Worm (Caenorhabditis elegans): ENCODE data around the gene acs-15.
"Not testable (repeated sequence)": the region's sequence is repeated elsewhere in the genome, so short reads cannot be mapped to it uniquely, and the experiment has no call there.

The acs-15 gene

DNA sequence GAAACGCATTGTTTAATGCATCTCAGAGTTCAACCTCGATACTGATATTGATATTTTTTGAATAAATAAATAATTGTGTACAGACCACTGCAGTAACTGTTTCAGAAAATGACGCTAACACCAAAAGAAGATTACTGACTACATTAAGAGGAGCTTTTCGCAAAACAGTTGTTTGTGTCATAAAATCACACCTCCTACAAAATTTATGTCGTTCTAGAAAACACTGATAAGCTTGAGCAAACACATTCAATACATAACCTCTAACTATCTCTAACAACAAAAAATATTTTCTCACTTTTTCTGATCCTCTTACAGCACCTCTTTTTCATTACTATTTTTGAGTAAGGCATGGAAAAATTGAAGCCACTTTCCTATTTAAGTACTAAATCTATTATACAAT, 21.8 kb downstream of the acs-15 start, which contains the start of gene fbxc-7:
Gene fbxc-7 (plus strand): TSS at position 301 of the 400 bp plus-strand sequence.
- TF ChIP-seq ets-7 (tag; optimal IDR thresholded peaks at IDR 0.05); sea-1 (GFP tag; conservative IDR thresholded peaks at IDR 0.05); ceh-36 (tag; optimal IDR thresholded peaks at IDR 0.05): not testable (repeated sequence)

DNA sequence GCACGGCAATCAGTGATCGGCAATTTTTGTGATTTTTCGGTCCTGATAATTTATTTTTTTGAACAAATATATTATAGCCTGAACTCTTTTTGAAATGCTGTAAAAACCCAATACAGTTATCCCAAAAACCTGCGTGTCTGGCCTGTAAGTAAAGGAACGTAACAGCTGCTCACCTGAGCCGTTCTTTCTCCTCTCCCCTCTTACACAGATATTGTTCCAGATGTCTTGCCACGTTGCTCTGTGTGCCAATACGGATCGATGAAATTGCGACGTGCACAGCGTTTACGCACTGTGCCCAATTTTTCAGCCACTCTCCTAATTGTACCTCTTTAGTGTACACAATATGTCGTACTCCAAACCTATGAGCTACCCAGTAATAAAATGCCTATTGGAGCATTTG, 25.8 kb downstream of the acs-15 start, which contains the start of gene sdz-4:
Gene sdz-4 (plus strand): TSS at position 301 of the 400 bp plus-strand sequence.
- TF ChIP-seq hmg-4 (GFP tag; optimal IDR thresholded peaks at IDR 0.05) (no peak), hnd-1 (tag; optimal IDR thresholded peaks at IDR 0.05) (no peak), scrt-1 (GFP tag; IDR thresholded peaks at IDR 0.05) (no peak), tra-4 (tag; optimal IDR thresholded peaks at IDR 0.05) (no peak)

DNA sequence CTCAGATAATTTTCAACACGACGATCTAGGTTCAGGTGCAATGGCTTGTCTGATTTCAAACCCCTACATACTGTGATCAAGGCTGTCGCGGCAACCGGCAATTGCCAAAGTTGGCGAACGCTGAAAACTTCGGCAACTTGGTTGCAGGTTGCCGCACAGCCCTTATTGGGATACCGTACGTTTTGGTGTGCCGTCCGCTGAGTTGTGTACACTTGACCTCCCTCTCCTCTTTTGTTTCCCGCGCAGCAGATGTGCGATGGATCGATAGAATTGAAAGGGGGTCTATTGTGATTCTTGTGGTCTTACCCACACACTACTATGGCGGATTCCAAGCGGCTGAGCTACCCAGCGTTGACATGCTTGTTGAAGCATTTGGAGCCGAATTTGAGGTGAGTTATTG, 27.4 kb downstream of the acs-15 start, which contains the start of the genes C32B5.18 and C32B5.7:
Gene C32B5.18 (plus strand): TSS at position 301 of the 400 bp plus-strand sequence.
Gene C32B5.7 (plus strand): TSS at position 311 of the 400 bp plus-strand sequence.
- TF ChIP-seq hmg-4 (GFP tag; optimal IDR thresholded peaks at IDR 0.05) (peak; percentile 6), ceh-13 (GFP tag; optimal IDR thresholded peaks at IDR 0.05) (no peak)

DNA sequence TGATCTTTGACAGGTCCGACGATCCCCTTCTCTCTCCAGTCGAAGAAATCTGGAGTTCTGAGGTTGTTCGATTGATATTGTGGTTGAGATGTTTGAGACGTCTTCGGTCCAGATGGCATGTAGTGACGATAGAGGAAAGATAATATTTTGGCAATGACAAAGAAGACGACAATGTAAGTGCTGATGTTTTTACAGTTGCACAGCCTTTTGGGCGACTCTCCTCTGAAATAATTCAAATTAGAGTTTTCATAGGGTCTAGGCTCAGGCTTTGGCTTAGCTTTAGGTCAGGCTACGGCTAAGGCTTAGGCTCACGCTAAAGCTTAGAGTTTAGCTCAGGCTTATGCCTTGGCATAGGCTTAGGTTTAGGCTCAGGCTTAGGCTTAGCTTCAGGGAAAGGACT, 29.1 kb downstream of the acs-15 start, which contains the start of gene C32B5.13:
Gene C32B5.13 (minus strand): TSS at position 101 of the 400 bp plus-strand sequence.
- TF ChIP-seq ceh-13 (GFP tag; optimal IDR thresholded peaks at IDR 0.05) = no peak
- no peak for TF ChIP-seq hmg-4 (GFP tag; optimal IDR thresholded peaks at IDR 0.05)
- TF ChIP-seq ama-1 (optimal IDR thresholded peaks at IDR 0.05) = no peak

DNA sequence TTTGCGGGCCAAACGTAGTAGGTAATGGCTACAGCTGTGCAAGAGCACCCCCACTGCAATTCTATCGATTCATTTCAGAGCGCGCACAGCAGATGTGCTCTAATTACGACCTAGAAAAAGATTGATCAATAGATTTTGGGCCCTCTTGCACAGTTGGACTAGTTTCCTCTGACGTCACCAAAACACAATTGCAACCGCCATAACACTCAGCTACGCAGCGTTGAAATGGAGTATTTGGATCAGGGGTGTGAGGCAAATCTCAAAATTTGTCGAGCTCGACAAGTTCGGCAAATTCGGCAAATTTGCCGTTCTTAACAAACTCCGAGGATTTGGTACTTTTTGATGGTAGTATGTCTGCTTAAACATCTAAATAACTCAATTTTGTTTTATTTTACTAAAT, 34.1 kb downstream of the acs-15 start, which contains the start of gene fbxc-18:
Gene fbxc-18 (minus strand): TSS at position 101 of the 400 bp plus-strand sequence.
- not testable (repeated sequence) for TF ChIP-seq hnd-1 (tag; optimal IDR thresholded peaks at IDR 0.05); tbx-37 (GFP tag; conservative IDR thresholded peaks at IDR 0.05); hmbx-1 (tag; optimal IDR thresholded peaks at IDR 0.05)

DNA sequence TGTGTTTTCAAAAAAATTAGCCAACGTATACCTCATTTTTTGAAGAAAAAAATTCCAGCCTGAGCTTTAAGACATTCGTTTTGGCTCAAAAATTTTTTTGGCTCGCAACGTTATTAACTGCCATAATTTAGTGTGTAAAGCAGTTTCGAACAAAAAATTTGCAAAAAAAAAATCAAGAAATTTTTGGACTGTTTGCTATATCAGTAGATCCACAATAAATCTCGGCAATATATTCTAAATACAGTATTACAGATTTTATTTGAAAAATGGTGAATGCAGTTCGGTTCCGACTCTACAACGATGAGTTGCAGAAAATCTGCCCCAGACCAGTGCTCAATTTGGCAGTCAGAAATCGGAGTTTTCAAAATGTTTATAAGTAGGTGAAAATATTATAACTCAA, 35.3 kb downstream of the acs-15 start, which contains the start of gene C32B5.6:
Gene C32B5.6 (plus strand): TSS at position 301 of the 400 bp plus-strand sequence.
- not testable (repeated sequence) for TF ChIP-seq ceh-13 (GFP tag; optimal IDR thresholded peaks at IDR 0.05); B0310.2 (tag; optimal IDR thresholded peaks at IDR 0.05); sea-1 (GFP tag; conservative IDR thresholded peaks at IDR 0.05)

DNA sequence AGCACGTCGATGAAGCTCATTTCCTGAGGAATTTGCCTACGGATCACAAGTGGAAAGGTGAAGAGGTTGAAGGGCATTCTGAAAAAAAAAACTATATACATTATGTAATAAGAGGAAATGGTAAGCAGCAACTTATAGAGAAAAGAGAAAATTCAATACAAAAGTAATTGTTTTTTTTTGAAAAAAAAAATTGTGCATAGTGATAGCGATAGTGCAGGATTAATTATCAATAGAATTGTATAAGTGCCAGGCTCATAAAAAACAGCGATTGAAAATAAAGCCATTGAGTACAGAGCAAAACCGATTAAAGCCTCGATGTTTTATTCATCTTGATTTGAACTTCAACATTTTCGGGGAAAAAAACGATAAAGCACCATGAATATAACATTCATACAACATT, 40.0 kb downstream of the acs-15 start, which contains the start of gene C32B5.15:
Gene C32B5.15 (minus strand): TSS at position 101 of the 400 bp plus-strand sequence.
- TF ChIP-seq aly-1 (tag; optimal IDR thresholded peaks at IDR 0.05) (no peak), sea-1 (GFP tag; conservative IDR thresholded peaks at IDR 0.05) (no peak), ceh-36 (tag; optimal IDR thresholded peaks at IDR 0.05) (no peak), pes-1 (GFP tag; IDR thresholded peaks at IDR 0.05) (no peak), tra-4 (tag; optimal IDR thresholded peaks at IDR 0.05) (no peak), flt-1 (GFP tag; IDR thresholded peaks at IDR 0.05) (no peak), hmg-4 (GFP tag; optimal IDR thresholded peaks at IDR 0.05) (no peak), scrt-1 (GFP tag; IDR thresholded peaks at IDR 0.05) (no peak), F13C5.2 (tag; optimal IDR thresholded peaks at IDR 0.05) (no peak), tbx-37 (GFP tag; conservative IDR thresholded peaks at IDR 0.05) (no peak), ets-7 (tag; optimal IDR thresholded peaks at IDR 0.05) (no peak), tbx-11 (GFP tag; IDR thresholded peaks at IDR 0.05) (no peak), ama-1 (optimal IDR thresholded peaks at IDR 0.05) (no peak), hnd-1 (tag; optimal IDR thresholded peaks at IDR 0.05) (no peak), hmbx-1 (tag; optimal IDR thresholded peaks at IDR 0.05) (no peak), ceh-13 (GFP tag; optimal IDR thresholded peaks at IDR 0.05) (no peak), B0310.2 (tag; optimal IDR thresholded peaks at IDR 0.05) (no peak)

DNA sequence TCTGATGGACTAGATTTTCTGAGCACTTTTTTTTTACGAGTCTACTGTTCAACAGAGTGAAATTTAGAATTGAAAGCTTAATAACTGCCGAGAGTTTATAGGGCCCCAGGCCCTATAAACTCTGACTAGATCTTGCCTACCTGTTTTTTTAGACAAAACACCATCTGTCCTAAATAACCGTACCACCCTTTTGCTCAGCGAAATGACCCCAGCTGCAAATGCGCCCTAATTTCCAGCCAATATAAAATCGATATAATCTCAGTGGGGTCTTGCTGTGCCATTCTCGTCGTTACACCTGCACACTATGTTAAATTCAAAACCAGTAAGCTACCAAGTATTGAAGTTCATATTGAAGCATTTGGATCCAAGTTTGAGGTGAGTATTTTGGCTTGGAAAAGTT, 41.2 kb downstream of the acs-15 start, which contains the start of gene fbxc-14:
Gene fbxc-14 (plus strand): TSS at position 301 of the 400 bp plus-strand sequence.
- no peak for TF ChIP-seq hmg-4 (GFP tag; optimal IDR thresholded peaks at IDR 0.05)
- TF ChIP-seq hmbx-1 (tag; optimal IDR thresholded peaks at IDR 0.05) = no peak
- no peak for TF ChIP-seq ama-1 (optimal IDR thresholded peaks at IDR 0.05)
- TF ChIP-seq F13C5.2 (tag; optimal IDR thresholded peaks at IDR 0.05) = no peak
- TF ChIP-seq flt-1 (GFP tag; IDR thresholded peaks at IDR 0.05) = no peak

DNA sequence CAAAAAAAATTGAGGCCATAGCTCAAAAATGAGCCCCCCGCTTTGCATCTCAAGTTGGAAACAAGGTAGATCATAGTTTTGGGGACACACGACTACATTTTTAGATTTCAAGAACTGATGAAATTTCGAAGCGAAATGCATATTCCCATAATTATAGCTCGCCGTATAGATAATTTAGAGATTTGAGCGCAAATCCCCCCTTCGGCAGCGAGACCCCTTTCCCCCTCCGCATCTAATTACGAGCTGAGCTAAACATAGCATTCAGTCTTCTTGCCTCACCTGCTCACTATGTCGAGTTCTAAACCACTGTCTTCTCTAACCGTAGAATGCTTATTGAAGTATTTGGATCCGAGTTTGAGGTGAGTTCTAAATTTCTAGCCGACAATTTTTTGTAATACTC, 46.3 kb downstream of the acs-15 start, which contains the start of the genes fbxc-17 and fbxc-15:
Gene fbxc-17 (minus strand): TSS at position 101 of the 400 bp plus-strand sequence.
Gene fbxc-15 (plus strand): TSS at position 289 of the 400 bp plus-strand sequence.
- no peak for TF ChIP-seq flt-1 (GFP tag; IDR thresholded peaks at IDR 0.05)
- TF ChIP-seq scrt-1 (GFP tag; IDR thresholded peaks at IDR 0.05) = no peak
- no peak for TF ChIP-seq tra-4 (tag; optimal IDR thresholded peaks at IDR 0.05)
- TF ChIP-seq hmbx-1 (tag; optimal IDR thresholded peaks at IDR 0.05) = no peak
- no peak for TF ChIP-seq B0310.2 (tag; optimal IDR thresholded peaks at IDR 0.05)
- TF ChIP-seq hnd-1 (tag; optimal IDR thresholded peaks at IDR 0.05) = no peak
- TF ChIP-seq ceh-13 (GFP tag; optimal IDR thresholded peaks at IDR 0.05) = no peak
- TF ChIP-seq F13C5.2 (tag; optimal IDR thresholded peaks at IDR 0.05) = no peak
- no peak for TF ChIP-seq sea-1 (GFP tag; conservative IDR thresholded peaks at IDR 0.05)
- TF ChIP-seq ets-7 (tag; optimal IDR thresholded peaks at IDR 0.05) = no peak
- no peak for TF ChIP-seq tbx-37 (GFP tag; conservative IDR thresholded peaks at IDR 0.05)
- no peak for TF ChIP-seq pes-1 (GFP tag; IDR thresholded peaks at IDR 0.05)
- no peak for TF ChIP-seq tbx-11 (GFP tag; IDR thresholded peaks at IDR 0.05)
- TF ChIP-seq aly-1 (tag; optimal IDR thresholded peaks at IDR 0.05) = no peak
- no peak for TF ChIP-seq ama-1 (optimal IDR thresholded peaks at IDR 0.05)
- TF ChIP-seq ceh-36 (tag; optimal IDR thresholded peaks at IDR 0.05) = no peak
